Worm (Caenorhabditis elegans) whole organism, early embryonic: Measurements from ENCODE around the gene ZK856.4.

Source experiments
- ama-1 ChIP-seq: fragments of 150-350 bp; optimal IDR thresholded peaks from 2 replicates; lab custom pipeline; 2014
- ceh-13 ChIP-seq: fragments of 200-800 bp; sonication (Bioruptor generic); optimal IDR thresholded peaks from 2 replicates; lab custom pipeline; 2018; ENCODE audit warnings: mild to moderate bottlenecking, missing genetic modification characterization, missing compliant biosample characterization
- ets-7 ChIP-seq: sonication (generic microtip); optimal IDR thresholded peaks from 2 replicates; lab custom pipeline; 2016; ENCODE audit warnings: missing genotype, missing genetic modification characterization, missing compliant biosample characterization
- flt-1 ChIP-seq: fragments of 200-800 bp; sonication (Bioruptor generic); IDR thresholded peaks from 2 replicates; pipeline ENCODE4 v1.3.6; 2022; ENCODE audit warnings: missing genetic modification characterization, missing compliant biosample characterization
- hmbx-1 ChIP-seq: sonication (generic microtip); optimal IDR thresholded peaks from 2 replicates; lab custom pipeline; 2016; ENCODE audit warnings: mild to moderate bottlenecking, missing genetic modification characterization, missing compliant biosample characterization
- hmg-4 ChIP-seq: fragments of 200-800 bp; sonication (Bioruptor generic); optimal IDR thresholded peaks from 2 replicates; lab custom pipeline; 2018; ENCODE audit warnings: mild to moderate bottlenecking, missing genetic modification characterization, missing compliant biosample characterization
- hnd-1 ChIP-seq: sonication (generic microtip); optimal IDR thresholded peaks from 2 replicates; lab custom pipeline; 2016; ENCODE audit warnings: missing genetic modification characterization, missing compliant biosample characterization
- pes-1 ChIP-seq: fragments of 200-800 bp; sonication (Bioruptor generic); IDR thresholded peaks from 2 replicates; pipeline ENCODE4 v1.3.6; 2022; ENCODE audit warnings: missing genetic modification reagents, missing genetic modification characterization, missing compliant biosample characterization
- scrt-1 ChIP-seq: fragments of 200-800 bp; sonication (Bioruptor generic); IDR thresholded peaks from 2 replicates; pipeline ENCODE4 v1.3.6; 2022; ENCODE audit warnings: missing genetic modification characterization, missing compliant biosample characterization

- TF ChIP-seq flt-1 (GFP tag; lab: Robert Waterston, UW) (no peak), hmbx-1 (tag; lab: Kevin White, UChicago) (no peak), hmg-4 (GFP tag; lab: Kevin White, UChicago) (no peak), scrt-1 (no peak), ama-1 (lab: Kevin White, UChicago) (no peak), pes-1 (GFP tag; lab: Robert Waterston, UW) (no peak), hnd-1 (tag; lab: Kevin White, UChicago) (no peak), ceh-13 (GFP tag; lab: Kevin White, UChicago) (no peak), ets-7 (tag; lab: Kevin White, UChicago) (no peak)
These were observed 8.4 kb upstream of the ZK856.4 start for ce11 chrV:10174632-10175075.
